Worm (Caenorhabditis elegans): ENCODE measurements around the gene F58B4.2.

DNA sequence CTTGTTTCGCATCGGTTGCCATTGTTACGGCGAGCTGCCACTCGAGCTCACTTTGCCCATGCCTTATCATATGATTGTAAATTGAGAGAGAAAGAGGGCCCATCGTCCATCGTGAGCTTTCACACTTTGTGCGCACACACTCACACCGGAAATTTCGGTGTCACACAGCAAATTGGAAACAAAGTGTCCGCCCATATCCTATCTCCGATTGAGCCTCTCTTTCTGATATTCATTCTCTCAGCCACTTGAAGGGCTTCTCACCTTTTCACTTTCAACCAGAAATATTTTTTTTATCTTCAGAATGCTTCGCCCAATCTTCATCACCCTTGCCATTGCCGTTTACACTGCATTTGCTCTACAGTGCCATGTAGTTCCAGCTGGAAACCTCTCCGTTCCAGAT, 11.2 kb upstream of the F58B4.2 start, which contains the start of gene F58B4.3:
- no peak for TF ChIP-seq pha-4 (tag; optimal IDR thresholded peaks at IDR 0.05)
- no peak for TF ChIP-seq pqm-1 (tag; optimal IDR thresholded peaks at IDR 0.05)
- TF ChIP-seq Y22D7AL.16 (tag; optimal IDR thresholded peaks at IDR 0.05) = no peak
- no peak for TF ChIP-seq ceh-31 (tag; optimal IDR thresholded peaks at IDR 0.05)
- no peak for TF ChIP-seq pros-1 (tag; optimal IDR thresholded peaks at IDR 0.05)
- TF ChIP-seq ets-4 (tag; optimal IDR thresholded peaks at IDR 0.05) = no peak
- no peak for TF ChIP-seq hlh-6 (tag; optimal IDR thresholded peaks at IDR 0.05)
- TF ChIP-seq C08G9.2 (tag; optimal IDR thresholded peaks at IDR 0.05) = no peak
- TF ChIP-seq zip-5 (tag; optimal IDR thresholded peaks at IDR 0.05) = no peak
- no peak for TF ChIP-seq unc-86 (tag; optimal IDR thresholded peaks at IDR 0.05)
